Worm (Caenorhabditis elegans) whole organism, early embryonic: ENCODE results near the gene exc-1.

ENCODE experiments used
- F13C5.2 ChIP-seq: sonication (generic microtip); optimal IDR thresholded peaks from 2 replicates; lab custom pipeline; 2017; ENCODE audit warnings: mild to moderate bottlenecking, missing genetic modification characterization, inconsistent platforms, missing compliant biosample characterization
- aly-1 ChIP-seq: sonication (generic microtip); optimal IDR thresholded peaks from 2 replicates; lab custom pipeline; 2016; ENCODE audit warnings: missing genetic modification characterization, missing compliant biosample characterization
- ama-1 ChIP-seq: fragments of 150-350 bp; optimal IDR thresholded peaks from 2 replicates; lab custom pipeline; 2014
- flt-1 ChIP-seq: fragments of 200-800 bp; sonication (Bioruptor generic); IDR thresholded peaks from 2 replicates; pipeline ENCODE4 v1.3.6; 2022; ENCODE audit warnings: missing genetic modification characterization, missing compliant biosample characterization
- hmg-4 ChIP-seq: fragments of 200-800 bp; sonication (Bioruptor generic); optimal IDR thresholded peaks from 2 replicates; lab custom pipeline; 2018; ENCODE audit warnings: mild to moderate bottlenecking, missing genetic modification characterization, missing compliant biosample characterization
- tbx-37 ChIP-seq: fragments of 200-800 bp; sonication (Bioruptor generic); conservative IDR thresholded peaks from 2 replicates; pipeline ENCODE4 v1.3.6; 2022; ENCODE audit warnings: missing genetic modification reagents, missing genetic modification characterization, missing compliant biosample characterization
- tra-4 ChIP-seq: sonication (generic microtip); optimal IDR thresholded peaks from 2 replicates; lab custom pipeline; 2017; ENCODE audit warnings: missing genetic modification characterization, missing compliant biosample characterization

DNA sequence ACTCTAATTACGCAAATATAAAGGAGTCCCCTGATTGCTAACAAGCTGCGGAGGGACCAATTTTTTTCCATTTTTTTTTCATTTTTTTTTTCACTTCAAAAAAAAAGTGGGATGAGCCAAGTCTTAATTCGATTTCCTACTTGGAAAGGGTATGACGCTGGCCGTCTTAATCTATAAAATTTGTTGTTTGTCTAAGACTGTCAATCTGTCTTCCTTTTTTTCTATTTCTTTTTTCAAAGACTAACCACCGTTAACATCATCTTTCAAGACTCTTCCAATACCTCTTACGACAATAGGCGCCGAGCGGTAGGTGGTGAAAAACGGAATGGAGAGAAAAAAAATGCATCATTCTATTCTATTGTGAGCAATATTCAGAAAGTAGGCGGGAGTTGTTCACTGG lies 12.2 kb downstream of the exc-1 start:
- no peak for TF ChIP-seq flt-1 (GFP tag; lab: Robert Waterston, UW)
- no peak for TF ChIP-seq hmg-4 (GFP tag; lab: Kevin White, UChicago)
- no peak for TF ChIP-seq ama-1 (lab: Kevin White, UChicago)
- no peak for TF ChIP-seq tra-4 (tag; lab: Kevin White, UChicago)
- TF ChIP-seq F13C5.2 (tag; lab: Kevin White, UChicago): no peak
- TF ChIP-seq aly-1 (tag; lab: Kevin White, UChicago): no peak
- no peak for TF ChIP-seq tbx-37 (GFP tag; lab: Robert Waterston, UW)
